Worm (Caenorhabditis elegans) whole organism, L1 larva: ENCODE results near the gene M03C11.3.

Source experiments
- C04F5.9 ChIP-seq: sonication (generic microtip); optimal IDR thresholded peaks from 2 replicates; lab custom pipeline; 2016; ENCODE audit warnings: missing genetic modification characterization, missing compliant biosample characterization
- C34B4.2 ChIP-seq: sonication (generic microtip); optimal IDR thresholded peaks from 2 replicates; lab custom pipeline; 2017; ENCODE audit warnings: mild to moderate bottlenecking, missing genetic modification characterization, missing compliant biosample characterization
- alr-1 ChIP-seq: fragments of 200-800 bp; sonication (Bioruptor generic); optimal IDR thresholded peaks from 2 replicates; lab custom pipeline; 2018; ENCODE audit warnings: borderline replicate concordance, mild to moderate bottlenecking, missing genetic modification characterization, missing compliant biosample characterization
- aly-2 ChIP-seq: fragments of 150-350 bp; optimal IDR thresholded peaks from 2 replicates; lab custom pipeline; 2014; ENCODE audit warnings: missing biosample characterization, missing genetic modification characterization
- ama-1 ChIP-seq: fragments of 150-350 bp; optimal IDR thresholded peaks from 2 replicates; lab custom pipeline; 2014
- blmp-1 ChIP-seq: fragments of 150-350 bp; optimal IDR thresholded peaks from 2 replicates; lab custom pipeline; 2014; ENCODE audit warnings: missing biosample characterization, missing genetic modification characterization
- ceh-82 ChIP-seq, 3 experiments: fragments of 150-350 bp in 1 of 3; sonication (generic microtip) in 2 of 3; optimal IDR thresholded peaks; 2 replicates each; lab custom pipeline; 2014 to 2017; ENCODE audit warnings: missing biosample characterization in 3 of 3, missing genetic modification characterization in 3 of 3
- ceh-90 ChIP-seq: sonication (generic microtip); optimal IDR thresholded peaks from 2 replicates; lab custom pipeline; 2016; ENCODE audit warnings: missing genetic modification characterization, missing compliant biosample characterization
- ces-1 ChIP-seq: fragments of 150-350 bp; optimal IDR thresholded peaks from 2 replicates; lab custom pipeline; 2014; ENCODE audit warnings: missing biosample characterization, missing genetic modification reagents, missing genetic modification characterization
- dpl-1 ChIP-seq, 3 experiments: fragments of 150-350 bp in 2 of 3; sonication (generic microtip) in 1 of 3; optimal IDR thresholded peaks; 2 replicates each; lab custom pipeline; 2014 to 2017; ENCODE audit warnings: missing biosample characterization in 3 of 3, missing genetic modification characterization in 3 of 3, missing genetic modification reagents in 3 of 3
- efl-3 ChIP-seq: fragments of 200-800 bp; sonication (Bioruptor generic); optimal IDR thresholded peaks from 2 replicates; lab custom pipeline; 2018; ENCODE audit warnings: mild to moderate bottlenecking, missing genetic modification characterization, missing compliant biosample characterization
- elt-2 ChIP-seq: sonication (generic microtip); optimal IDR thresholded peaks from 2 replicates; lab custom pipeline; 2016; ENCODE audit warnings: missing genetic modification characterization, mild to moderate bottlenecking, inconsistent platforms, missing compliant biosample characterization, missing genetic modification reagents
- elt-3 ChIP-seq, 6 experiments: fragments of 150-350 bp in 1 of 6; sonication (generic microtip); optimal IDR thresholded peaks; 2 replicates each; lab custom pipeline; 2017 to 2018; ENCODE audit warnings: missing biosample characterization in 6 of 6, missing genetic modification characterization in 6 of 6, inconsistent platforms in 1 of 6
- ets-5 ChIP-seq: fragments of 200-800 bp; sonication (Bioruptor generic); IDR thresholded peaks from 2 replicates; pipeline ENCODE4 v1.3.6; 2022; ENCODE audit warnings: missing genetic modification characterization, missing compliant biosample characterization
- fkh-10 ChIP-seq: sonication (generic microtip); optimal IDR thresholded peaks from 2 replicates; lab custom pipeline; 2017; ENCODE audit warnings: missing biosample characterization, missing genetic modification reagents, missing genetic modification characterization
- fkh-4 ChIP-seq: sonication (generic microtip); optimal IDR thresholded peaks from 2 replicates; lab custom pipeline; 2016; ENCODE audit warnings: missing compliant biosample characterization, missing genetic modification characterization, borderline replicate concordance
- fkh-8 ChIP-seq: sonication (generic microtip); optimal IDR thresholded peaks from 2 replicates; lab custom pipeline; 2016; ENCODE audit warnings: mild to moderate bottlenecking, missing genetic modification characterization, missing compliant biosample characterization
- grh-1 ChIP-seq: fragments of 200-800 bp; sonication (Bioruptor generic); IDR thresholded peaks from 2 replicates; pipeline ENCODE4 v1.3.6; 2022; ENCODE audit warnings: missing genetic modification reagents, missing genetic modification characterization, missing compliant biosample characterization
- hlh-17 ChIP-seq: fragments of 200-800 bp; sonication (Bioruptor generic); optimal IDR thresholded peaks from 2 replicates; lab custom pipeline; 2018; ENCODE audit warnings: missing genetic modification characterization, mild to moderate bottlenecking, missing compliant biosample characterization, moderate library complexity, borderline replicate concordance
- hlh-4 ChIP-seq: sonication (generic microtip); optimal IDR thresholded peaks from 2 replicates; lab custom pipeline; 2016; ENCODE audit warnings: mild to moderate bottlenecking, missing genetic modification characterization, missing compliant biosample characterization
- hpl-2 ChIP-seq: fragments of 150-350 bp; optimal IDR thresholded peaks from 2 replicates; lab custom pipeline; 2014; ENCODE audit warnings: missing biosample characterization, missing genetic modification reagents, missing genetic modification characterization
- jun-1 ChIP-seq: fragments of 150-350 bp; optimal IDR thresholded peaks from 2 replicates; lab custom pipeline; 2014; ENCODE audit warnings: missing biosample characterization, missing genetic modification reagents, missing genetic modification characterization
- lin-35 ChIP-seq, 2 experiments: fragments of 150-350 bp; optimal IDR thresholded peaks; 2 replicates each; lab custom pipeline; 2014; ENCODE audit warnings: missing biosample characterization in 2 of 2, missing genetic modification characterization in 2 of 2, missing genetic modification reagents in 2 of 2
- lir-3 ChIP-seq: sonication (generic microtip); optimal IDR thresholded peaks from 2 replicates; lab custom pipeline; 2016; ENCODE audit warnings: mild to moderate bottlenecking, missing genetic modification characterization, moderate library complexity, missing compliant biosample characterization; ENCODE audit not compliant: poor library complexity
- lsy-2 ChIP-seq, 2 experiments: fragments of 150-350 bp; optimal IDR thresholded peaks; 2 replicates each; lab custom pipeline; 2014; ENCODE audit warnings: missing biosample characterization in 2 of 2, missing genetic modification characterization in 2 of 2
- mdl-1 ChIP-seq, 2 experiments: fragments of 150-350 bp; optimal IDR thresholded peaks; 2 replicates each; lab custom pipeline; 2014 to 2017; ENCODE audit warnings: missing biosample characterization in 2 of 2, missing genetic modification characterization in 2 of 2, inconsistent platforms in 1 of 2
- mef-2 ChIP-seq: fragments of 150-350 bp; optimal IDR thresholded peaks from 2 replicates; lab custom pipeline; 2014; ENCODE audit warnings: missing biosample characterization, missing genetic modification characterization
- nhr-12 ChIP-seq: sonication (generic microtip); optimal IDR thresholded peaks from 2 replicates; lab custom pipeline; 2017; ENCODE audit warnings: missing biosample characterization, missing genetic modification characterization
- nhr-19 ChIP-seq: fragments of 200-800 bp; sonication (Bioruptor generic); conservative IDR thresholded peaks from 2 replicates; pipeline ENCODE4 v1.3.6; 2022; ENCODE audit warnings: missing genetic modification characterization, missing compliant biosample characterization
- nhr-20 ChIP-seq: sonication (generic microtip); optimal IDR thresholded peaks from 2 replicates; lab custom pipeline; 2016; ENCODE audit warnings: mild to moderate bottlenecking, missing genetic modification characterization, missing compliant biosample characterization
- nhr-237 ChIP-seq: fragments of 150-350 bp; optimal IDR thresholded peaks from 2 replicates; lab custom pipeline; 2014; ENCODE audit warnings: missing biosample characterization, missing genetic modification characterization
- nhr-28 ChIP-seq: fragments of 150-350 bp; optimal IDR thresholded peaks from 2 replicates; lab custom pipeline; 2014; ENCODE audit warnings: missing biosample characterization, missing genetic modification characterization
- nhr-47 ChIP-seq: sonication (generic microtip); optimal IDR thresholded peaks from 2 replicates; lab custom pipeline; 2016; ENCODE audit warnings: mild to moderate bottlenecking, missing genetic modification characterization, moderate library complexity, missing compliant biosample characterization
- nhr-76 ChIP-seq: sonication (generic microtip); optimal IDR thresholded peaks from 2 replicates; lab custom pipeline; 2017; ENCODE audit warnings: missing biosample characterization, missing genetic modification characterization
- nhr-77 ChIP-seq: fragments of 150-350 bp; optimal IDR thresholded peaks from 2 replicates; lab custom pipeline; 2014; ENCODE audit warnings: missing biosample characterization, missing genetic modification characterization
- nhr-85 ChIP-seq: sonication (generic microtip); peaks from one replicate; lab custom pipeline; 2016; ENCODE audit warnings: missing genetic modification characterization, inconsistent platforms, missing compliant biosample characterization
- nhr-90 ChIP-seq: sonication (generic microtip); optimal IDR thresholded peaks from 2 replicates; lab custom pipeline; 2016; ENCODE audit warnings: mild to moderate bottlenecking, missing genetic modification characterization, missing compliant biosample characterization; ENCODE audit not compliant: poor library complexity
- rnt-1 ChIP-seq: sonication (generic microtip); optimal IDR thresholded peaks from 2 replicates; lab custom pipeline; 2016; ENCODE audit warnings: mild to moderate bottlenecking, missing genetic modification characterization, moderate library complexity, missing compliant biosample characterization
- skn-1 ChIP-seq: fragments of 150-350 bp; optimal IDR thresholded peaks from 2 replicates; lab custom pipeline; 2014; ENCODE audit warnings: missing biosample characterization, missing genetic modification characterization
- snpc-4 ChIP-seq: fragments of 150-350 bp; optimal IDR thresholded peaks from 2 replicates; lab custom pipeline; 2014; ENCODE audit warnings: missing biosample characterization, missing genetic modification characterization
- sox-4 ChIP-seq: sonication (generic microtip); optimal IDR thresholded peaks from 2 replicates; lab custom pipeline; 2016; ENCODE audit warnings: missing genetic modification characterization, missing compliant biosample characterization
- sup-37 ChIP-seq: fragments of 200-800 bp; sonication (Bioruptor generic); optimal IDR thresholded peaks from 2 replicates; lab custom pipeline; 2018; ENCODE audit warnings: mild to moderate bottlenecking, missing genetic modification characterization, missing compliant biosample characterization
- swsn-7 ChIP-seq: sonication (generic microtip); optimal IDR thresholded peaks from 2 replicates; lab custom pipeline; 2016; ENCODE audit warnings: missing genetic modification characterization, missing compliant biosample characterization
- tbx-2 ChIP-seq: sonication (generic microtip); optimal IDR thresholded peaks from 2 replicates; lab custom pipeline; 2016; ENCODE audit warnings: missing genetic modification characterization, missing compliant biosample characterization
- tlp-1 ChIP-seq: fragments of 150-350 bp; optimal IDR thresholded peaks from 2 replicates; lab custom pipeline; 2014; ENCODE audit warnings: missing biosample characterization, missing genetic modification characterization
- unc-30 ChIP-seq: sonication (generic microtip); optimal IDR thresholded peaks from 2 replicates; lab custom pipeline; 2017; ENCODE audit warnings: missing biosample characterization, missing genetic modification characterization
- unc-86 ChIP-seq: sonication (generic microtip); optimal IDR thresholded peaks from 2 replicates; lab custom pipeline; 2016; ENCODE audit warnings: missing genetic modification characterization, missing compliant biosample characterization
- unc-98 ChIP-seq: fragments of 200-800 bp; sonication (Bioruptor generic); IDR thresholded peaks from 2 replicates; pipeline ENCODE4 v1.3.6; 2022; ENCODE audit warnings: missing genetic modification characterization, missing compliant biosample characterization
- vab-15 ChIP-seq: sonication (generic microtip); optimal IDR thresholded peaks from 2 replicates; lab custom pipeline; 2017; ENCODE audit warnings: missing genotype, mild to moderate bottlenecking, missing genetic modification characterization, missing compliant biosample characterization
- xbp-1 ChIP-seq: sonication (generic microtip); optimal IDR thresholded peaks from 2 replicates; lab custom pipeline; 2016; ENCODE audit warnings: missing genetic modification characterization, missing compliant biosample characterization
- zag-1 ChIP-seq: fragments of 150-350 bp; optimal IDR thresholded peaks from 2 replicates; lab custom pipeline; 2014; ENCODE audit warnings: missing biosample characterization, missing genetic modification characterization
- zip-4 ChIP-seq: fragments of 200-800 bp; sonication (Bioruptor generic); optimal IDR thresholded peaks from 2 replicates; lab custom pipeline; 2018; ENCODE audit warnings: mild to moderate bottlenecking, missing genetic modification characterization, moderate library complexity, missing compliant biosample characterization
- ztf-11 ChIP-seq, 2 experiments: sonication (generic microtip); optimal IDR thresholded peaks; 2 replicates each; lab custom pipeline; 2016 to 2017; ENCODE audit warnings: missing genetic modification characterization in 2 of 2, missing biosample characterization in 1 of 2, missing compliant biosample characterization in 1 of 2

Gene M03C11.3

DNA sequence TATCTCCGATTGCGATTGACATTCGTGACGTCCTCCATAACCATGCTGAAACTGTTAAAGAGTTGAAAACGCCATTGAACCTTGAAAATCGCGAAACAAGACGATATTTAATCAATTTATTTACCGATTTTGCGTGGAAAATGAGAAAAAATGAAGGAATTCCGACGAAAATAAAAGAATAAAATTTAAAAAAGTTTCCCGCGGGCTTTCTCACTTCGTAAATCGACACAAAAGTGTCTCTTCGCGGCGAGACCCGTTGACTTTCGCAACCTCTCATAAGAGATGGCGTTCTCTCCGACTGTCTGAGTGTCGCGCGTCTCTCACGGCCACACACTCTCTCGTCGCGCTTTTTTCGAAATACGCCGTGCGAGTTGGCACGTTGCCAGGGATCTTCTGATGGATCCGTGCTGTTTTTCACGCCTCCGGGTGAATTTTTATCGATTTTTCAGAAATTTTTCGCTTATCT is 2.4 kb downstream of the M03C11.3 start, which contains the start of gene hat-1 (continued):
- peak; percentile 97 for TF ChIP-seq tbx-2 (tag; lab: Kevin White, UChicago)
- peak; percentile 97 for TF ChIP-seq nhr-19 (GFP tag; lab: Robert Waterston, UW)
- peak; percentile 77 for TF ChIP-seq hpl-2 (GFP tag; lab: Kevin White, UChicago)
- peak; percentile 95 for TF ChIP-seq jun-1
- peak; percentile 76 for TF ChIP-seq fkh-4
- peak; percentile 83 for TF ChIP-seq snpc-4
- no peak for TF ChIP-seq vab-15
- peak; percentile 98 for TF ChIP-seq unc-86 (tag; lab: Kevin White, UChicago)
- no peak for TF ChIP-seq lir-3 (tag; lab: Kevin White, UChicago)
- TF ChIP-seq nhr-47 (tag; lab: Kevin White, UChicago), result peak; percentile 98
- no peak for TF ChIP-seq nhr-28 (tag; lab: Kevin White, UChicago)
- no peak for TF ChIP-seq nhr-76 (tag; lab: Kevin White, UChicago)
- peak; percentile 86 for TF ChIP-seq fkh-10 (GFP tag; lab: Kevin White, UChicago)
- no peak for TF ChIP-seq unc-30 (tag; lab: Kevin White, UChicago)
- TF ChIP-seq efl-3 (GFP tag; lab: Kevin White, UChicago), result peak; percentile 54
- no peak for TF ChIP-seq hlh-4
- peak; percentile 83 for TF ChIP-seq nhr-237
- TF ChIP-seq ztf-11 (tag; optimal IDR thresholded peaks at IDR 0.05; lab: Kevin White, UChicago), result peak in 1 of 2 experiments; percentile 80
- peak; percentile 52 for TF ChIP-seq C34B4.2 (tag; lab: Kevin White, UChicago)
- peak; percentile 71 for TF ChIP-seq aly-2 (tag; lab: Kevin White, UChicago)
- TF ChIP-seq swsn-7 (tag; lab: Kevin White, UChicago), result peak; percentile 97
- TF ChIP-seq ets-5 (GFP tag; lab: Robert Waterston, UW), result no peak
- peak; percentile 97 for TF ChIP-seq xbp-1 (tag; lab: Kevin White, UChicago)
- TF ChIP-seq elt-2 (tag; lab: Kevin White, UChicago), result peak; percentile 85
- TF ChIP-seq alr-1 (tag; lab: Kevin White, UChicago), result no peak
- peak; percentile 87 for TF ChIP-seq sup-37 (GFP tag; lab: Kevin White, UChicago)
- peak; percentile 83 for TF ChIP-seq sox-4 (tag; lab: Kevin White, UChicago)
- TF ChIP-seq mdl-1 (tag; optimal IDR thresholded peaks at IDR 0.05; lab: Kevin White, UChicago), result peak in 1 of 2 experiments; percentile 85
- peak; percentile 99 for TF ChIP-seq nhr-85 (tag; lab: Kevin White, UChicago)
- TF ChIP-seq ceh-82 (tag; optimal IDR thresholded peaks at IDR 0.05; lab: Kevin White, UChicago), result peak; percentile 95 to 97 (median 96)
- TF ChIP-seq elt-3 (tag; optimal IDR thresholded peaks at IDR 0.05; lab: Kevin White, UChicago), result peak in 3 of 6 experiments; percentile 71 to 95 (median 91)
- peak; percentile 98 for TF ChIP-seq fkh-8 (tag; lab: Kevin White, UChicago)
- peak; percentile 93 for TF ChIP-seq skn-1 (tag; lab: Kevin White, UChicago)
- TF ChIP-seq nhr-12, result no peak
- TF ChIP-seq ces-1 (GFP tag; lab: Kevin White, UChicago), result no peak
- TF ChIP-seq lin-35 (GFP tag; optimal IDR thresholded peaks at IDR 0.05; lab: Kevin White, UChicago), result peak; percentile 93 to 94
- peak; percentile 82 for TF ChIP-seq blmp-1 (tag; lab: Kevin White, UChicago)
- TF ChIP-seq nhr-20 (tag; lab: Kevin White, UChicago), result peak; percentile 97
- TF ChIP-seq nhr-90 (tag; lab: Kevin White, UChicago), result peak; percentile 96
- peak; percentile 91 for TF ChIP-seq nhr-77 (tag; lab: Kevin White, UChicago)
- peak; percentile 93 for TF ChIP-seq grh-1 (GFP tag; lab: Robert Waterston, UW)
- no peak for TF ChIP-seq tlp-1
- TF ChIP-seq unc-98 (GFP tag; lab: Robert Waterston, UW), result peak; percentile 66; the same call in 1 of the 2 replicates
- peak; percentile 60 for TF ChIP-seq ceh-90 (tag; lab: Kevin White, UChicago)
- no peak for TF ChIP-seq zag-1 (tag; lab: Kevin White, UChicago)
- TF ChIP-seq dpl-1 (GFP tag; optimal IDR thresholded peaks at IDR 0.05; lab: Kevin White, UChicago), result peak; percentile 92 to 95 (median 94)
- TF ChIP-seq lsy-2 (tag; optimal IDR thresholded peaks at IDR 0.05; lab: Kevin White, UChicago), result peak; percentile 95 to 96
- no peak for TF ChIP-seq ama-1 (lab: Kevin White, UChicago)
- peak; percentile 99 for TF ChIP-seq zip-4 (GFP tag; lab: Kevin White, UChicago)
- TF ChIP-seq hlh-17 (GFP tag; lab: Kevin White, UChicago), result no peak
- TF ChIP-seq mef-2 (tag; lab: Kevin White, UChicago), result peak; percentile 82
- TF ChIP-seq C04F5.9, result peak; percentile 94
- peak; percentile 96 for TF ChIP-seq rnt-1
